Worm (Caenorhabditis elegans): ENCODE data around the gene ZK616.2.

The ZK616.2 gene

ce11 chrIV:5396769-5397168 lies 870 bp upstream of the ZK616.2 start, which contains the start of gene ZK616.3:
ZK616.3 (plus strand) TSS chrIV:5397069.
- no peak for TF ChIP-seq nhr-21 (tag; optimal IDR thresholded peaks at IDR 0.05)
- no peak for TF ChIP-seq dmd-4 (tag; optimal IDR thresholded peaks at IDR 0.05)
- no peak for TF ChIP-seq gmeb-1 (tag; optimal IDR thresholded peaks at IDR 0.05)
- TF ChIP-seq ztf-11 (tag; optimal IDR thresholded peaks at IDR 0.05) = no peak
- TF ChIP-seq aly-2 (tag; optimal IDR thresholded peaks at IDR 0.05) = no peak
- TF ChIP-seq peb-1 (tag; optimal IDR thresholded peaks at IDR 0.05) = no peak
- TF ChIP-seq ceh-16 (tag; optimal IDR thresholded peaks at IDR 0.05) = no peak
- no peak for TF ChIP-seq elt-1 (tag; optimal IDR thresholded peaks at IDR 0.05)
- TF ChIP-seq zag-1 (tag; optimal IDR thresholded peaks at IDR 0.05) = no peak
- no peak for TF ChIP-seq R02D3.7 (tag; optimal IDR thresholded peaks at IDR 0.05)
- no peak for TF ChIP-seq sma-9 (GFP tag; optimal IDR thresholded peaks at IDR 0.05)
- TF ChIP-seq sma-9 (tag; optimal IDR thresholded peaks at IDR 0.05) = no peak
- TF ChIP-seq nhr-6 (tag; optimal IDR thresholded peaks at IDR 0.05) = no peak
- no peak for TF ChIP-seq mab-5 (tag; optimal IDR thresholded peaks at IDR 0.05)

- no peak for TF ChIP-seq skn-1 (tag; optimal IDR thresholded peaks at IDR 0.05)
- TF ChIP-seq zag-1 (tag; optimal IDR thresholded peaks at IDR 0.05) = no peak
- TF ChIP-seq nhr-129 (tag; optimal IDR thresholded peaks at IDR 0.05) = no peak
- no peak for TF ChIP-seq mbf-1 (tag; optimal IDR thresholded peaks at IDR 0.05)
- no peak for TF ChIP-seq nhr-237 (tag; optimal IDR thresholded peaks at IDR 0.05)
- no peak for TF ChIP-seq sem-4 (tag; optimal IDR thresholded peaks at IDR 0.05)
- no peak for TF ChIP-seq sma-3 (GFP tag; optimal IDR thresholded peaks at IDR 0.05)
- TF ChIP-seq lsy-2 (tag; optimal IDR thresholded peaks at IDR 0.05) = no peak
Measured at ce11 chrIV:5400609-5401008, 3.0 kb downstream of the ZK616.2 start, which contains the start of gene ZK616.1. ZK616.1 (plus strand) TSS chrIV:5400909.

ce11 chrIV:5405345-5405744 lies 7.7 kb downstream of the ZK616.2 start, which contains the start of gene ZK616.61:
ZK616.61 (plus strand) TSS chrIV:5405645.
- TF ChIP-seq ztf-4 (tag; optimal IDR thresholded peaks at IDR 0.05) (no peak), sma-3 (GFP tag; optimal IDR thresholded peaks at IDR 0.05) (no peak), mbf-1 (tag; optimal IDR thresholded peaks at IDR 0.05) (no peak), nhr-129 (tag; optimal IDR thresholded peaks at IDR 0.05) (no peak), aly-2 (tag; optimal IDR thresholded peaks at IDR 0.05) (no peak), nhr-10 (tag; optimal IDR thresholded peaks at IDR 0.05) (no peak), C34F6.9 (tag; optimal IDR thresholded peaks at IDR 0.05) (no peak), unc-62 (GFP tag; optimal IDR thresholded peaks at IDR 0.05) (no peak), sem-4 (tag; optimal IDR thresholded peaks at IDR 0.05) (no peak), ceh-82 (tag; optimal IDR thresholded peaks at IDR 0.05) (no peak), peb-1 (tag; optimal IDR thresholded peaks at IDR 0.05) (no peak), elt-1 (tag; optimal IDR thresholded peaks at IDR 0.05) (no peak), lin-11 (tag; optimal IDR thresholded peaks at IDR 0.05) (no peak), lin-39 (tag; optimal IDR thresholded peaks at IDR 0.05) (no peak), ZK546.5 (tag; optimal IDR thresholded peaks at IDR 0.05) (no peak), nhr-77 (tag; optimal IDR thresholded peaks at IDR 0.05) (no peak), crh-2 (tag; optimal IDR thresholded peaks at IDR 0.05) (no peak), snpc-4 (tag; optimal IDR thresholded peaks at IDR 0.05) (no peak), nhr-21 (tag; optimal IDR thresholded peaks at IDR 0.05) (no peak), fos-1 (tag; optimal IDR thresholded peaks at IDR 0.05) (no peak)

- TF ChIP-seq sem-4 (tag; optimal IDR thresholded peaks at IDR 0.05) (no peak), nhr-77 (tag; optimal IDR thresholded peaks at IDR 0.05) (no peak)
Measured at ce11 chrIV:5409112-5409511, 11.5 kb downstream of the ZK616.2 start.

- no peak for TF ChIP-seq skn-1 (tag; optimal IDR thresholded peaks at IDR 0.05)
Measured at ce11 chrIV:5411120-5411519, 13.5 kb downstream of the ZK616.2 start, which contains the start of gene ZK616.65. ZK616.65 (minus strand) TSS chrIV:5411220.

- TF ChIP-seq lin-11 (tag; optimal IDR thresholded peaks at IDR 0.05) (no peak), elt-1 (tag; optimal IDR thresholded peaks at IDR 0.05) (no peak), nhr-11 (tag; optimal IDR thresholded peaks at IDR 0.05) (no peak), nhr-12 (tag; optimal IDR thresholded peaks at IDR 0.05) (no peak), egl-27 (tag; optimal IDR thresholded peaks at IDR 0.05) (no peak), ztf-11 (tag; optimal IDR thresholded peaks at IDR 0.05) (no peak), nhr-21 (tag; optimal IDR thresholded peaks at IDR 0.05) (no peak), nhr-23 (tag; optimal IDR thresholded peaks at IDR 0.05) (no peak), mdl-1 (tag; optimal IDR thresholded peaks at IDR 0.05) (no peak), zag-1 (tag; optimal IDR thresholded peaks at IDR 0.05) (no peak), peb-1 (tag; optimal IDR thresholded peaks at IDR 0.05) (no peak), blmp-1 (tag; optimal IDR thresholded peaks at IDR 0.05; ENCODE audit: insufficient read depth) (no peak), mbf-1 (tag; optimal IDR thresholded peaks at IDR 0.05) (no peak), snpc-4 (tag; optimal IDR thresholded peaks at IDR 0.05) (no peak), ZK546.5 (tag; optimal IDR thresholded peaks at IDR 0.05) (no peak)
Measured at ce11 chrIV:5411641-5412337, 14.2 kb downstream of the ZK616.2 start, which contains the start of gene ZK616.8. ZK616.8 (minus strand) TSS chrIV:5412193.

Data from whole organism, L2 larva.